Worm (Caenorhabditis elegans) whole organism, young adult: Measurements from ENCODE around the gene haao-1.

Experiments
- ama-1 ChIP-seq, 3 experiments: fragments of 150-350 bp in 1 of 3; sonication (generic microtip) in 2 of 3; optimal IDR thresholded peaks; 2 replicates each; lab custom pipeline; 2014 to 2018; ENCODE audit warnings: missing biosample characterization in 2 of 3, missing genetic modification characterization in 2 of 3, missing genetic modification reagents in 2 of 3
- unc-130 ChIP-seq: sonication (generic microtip); optimal IDR thresholded peaks from 2 replicates; lab custom pipeline; 2016; ENCODE audit warnings: missing genetic modification reagents, missing genetic modification characterization, missing compliant biosample characterization

DNA sequence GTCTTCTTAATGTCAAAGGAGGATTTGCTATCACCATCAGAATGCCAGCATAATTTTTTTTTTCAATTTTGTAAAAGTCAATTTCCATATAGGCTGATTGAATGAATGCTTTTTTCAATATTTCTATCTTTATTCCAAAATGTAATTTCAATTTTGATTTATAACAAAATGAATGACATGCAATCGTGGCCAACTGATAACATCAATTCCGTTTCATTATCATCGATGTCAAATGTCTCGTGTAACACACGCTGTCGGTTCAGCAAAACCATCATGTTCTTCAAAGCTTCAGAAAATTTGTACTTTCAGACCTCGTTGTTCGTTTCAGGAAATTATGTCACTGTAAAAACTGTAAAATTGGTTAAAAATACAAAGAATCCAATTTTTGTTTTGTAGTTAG lies 2.2 kb downstream of the haao-1 start:
- no peak for TF ChIP-seq ama-1 (optimal IDR thresholded peaks at IDR 0.05; lab: Kevin White, UChicago)
- TF ChIP-seq ama-1 (GFP tag; optimal IDR thresholded peaks at IDR 0.05; lab: Kevin White, UChicago), result no peak
- no peak for TF ChIP-seq unc-130
